Fruit fly (Drosophila melanogaster) whole organism, embryonic: ENCODE measurements around the gene CG10804.

Source experiments
- Asciz ChIP-seq: fragments of 200-800 bp; sonication (Bioruptor generic); optimal IDR thresholded peaks from 2 replicates; lab custom pipeline; 2017; ENCODE audit warnings: missing biosample characterization, mild to moderate bottlenecking, missing genetic modification characterization, missing genetic modification reagents
- Bgb ChIP-seq: fragments of 200-800 bp; sonication (Bioruptor generic); IDR thresholded peaks from 2 replicates; pipeline ENCODE4 v1.3.6; 2022; ENCODE audit warnings: missing biosample characterization, missing genetic modification characterization; ENCODE audit not compliant: partially characterized antibody
- Blimp-1 ChIP-seq: fragments of 200-800 bp; sonication (Bioruptor generic); optimal IDR thresholded peaks from 3 replicates; lab custom pipeline; 2018; ENCODE audit warnings: missing biosample characterization, missing genetic modification characterization, mild to moderate bottlenecking, moderate library complexity, missing genetic modification reagents
- CG10267 ChIP-seq: fragments of 200-800 bp; sonication (Bioruptor generic); optimal IDR thresholded peaks from 2 replicates; lab custom pipeline; 2018; ENCODE audit warnings: missing biosample characterization, mild to moderate bottlenecking, missing genetic modification characterization, moderate library complexity
- CG10366 ChIP-seq: fragments of 200-800 bp; sonication (Bioruptor generic); IDR thresholded peaks from 2 replicates; pipeline ENCODE4 v1.3.6; 2022; ENCODE audit warnings: missing biosample characterization, missing genetic modification characterization
- CG11504 ChIP-seq: fragments of 200-800 bp; sonication (Bioruptor generic); optimal IDR thresholded peaks from 3 replicates; lab custom pipeline; 2019; ENCODE audit warnings: missing biosample characterization, mild to moderate bottlenecking, missing genetic modification characterization, moderate library complexity
- CG12155 ChIP-seq: fragments of 200-800 bp; sonication (Bioruptor generic); optimal IDR thresholded peaks from 3 replicates; lab custom pipeline; 2016; ENCODE audit warnings: missing biosample characterization, missing genetic modification characterization
- CG12236 ChIP-seq: fragments of 200-800 bp; sonication (Bioruptor generic); optimal IDR thresholded peaks from 2 replicates; lab custom pipeline; 2016; ENCODE audit warnings: missing biosample characterization, missing genetic modification characterization
- CG14860 ChIP-seq: fragments of 200-800 bp; sonication (Bioruptor generic); IDR thresholded peaks from 3 replicates; pipeline ENCODE4 v1.3.6; 2022; ENCODE audit warnings: missing biosample characterization, missing genetic modification characterization; ENCODE audit not compliant: partially characterized antibody
- CG18619 ChIP-seq: fragments of 200-800 bp; sonication (Bioruptor generic); optimal IDR thresholded peaks from 3 replicates; lab custom pipeline; 2017; ENCODE audit warnings: missing biosample characterization, mild to moderate bottlenecking, missing genetic modification characterization
- CG2120 ChIP-seq: fragments of 200-800 bp; sonication (Bioruptor generic); optimal IDR thresholded peaks from 3 replicates; lab custom pipeline; 2016; ENCODE audit warnings: missing biosample characterization, missing genetic modification characterization
- CG2199 ChIP-seq: fragments of 200-800 bp; sonication (Bioruptor generic); IDR thresholded peaks from 3 replicates; pipeline ENCODE4 v1.3.6; 2022; ENCODE audit warnings: missing biosample characterization, missing genetic modification characterization
- CG2678 ChIP-seq: fragments of 200-800 bp; sonication (Bioruptor generic); optimal IDR thresholded peaks from 3 replicates; lab custom pipeline; 2019; ENCODE audit warnings: missing biosample characterization, mild to moderate bottlenecking, missing genetic modification characterization, moderate library complexity
- CG30020 ChIP-seq: fragments of 200-800 bp; optimal IDR thresholded peaks from 2 replicates; lab custom pipeline; 2019; ENCODE audit warnings: missing biosample characterization, mild to moderate bottlenecking, missing genetic modification characterization, moderate library complexity
- CG31365 ChIP-seq: fragments of 200-800 bp; sonication (Bioruptor generic); optimal IDR thresholded peaks from 2 replicates; lab custom pipeline; 2018; ENCODE audit warnings: missing biosample characterization, mild to moderate bottlenecking, missing genetic modification characterization
- CG5180 ChIP-seq: fragments of 200-800 bp; sonication (Bioruptor generic); optimal IDR thresholded peaks from 3 replicates; lab custom pipeline; 2017; ENCODE audit warnings: missing biosample characterization, missing genetic modification characterization, mild to moderate bottlenecking, moderate library complexity, missing genetic modification reagents
- CG5953 ChIP-seq: fragments of 200-800 bp; sonication (Bioruptor generic); IDR thresholded peaks from 2 replicates; pipeline ENCODE4 v1.3.6; 2022; ENCODE audit warnings: missing biosample characterization, missing genetic modification characterization
- CG8290 ChIP-seq, 3 experiments: fragments of 200-800 bp; sonication (Bioruptor generic); optimal IDR thresholded peaks; 2 replicates each; lab custom pipeline; 2016 to 2019; ENCODE audit warnings: missing biosample characterization in 3 of 3, missing genetic modification characterization in 3 of 3, mild to moderate bottlenecking in 2 of 3, moderate library complexity in 1 of 3
- CG8924 ChIP-seq: fragments of 200-800 bp; optimal IDR thresholded peaks from 3 replicates; lab custom pipeline; 2019; ENCODE audit warnings: missing biosample characterization, mild to moderate bottlenecking, missing genetic modification characterization, moderate library complexity
- CHES-1-like ChIP-seq: fragments of 200-800 bp; sonication (Bioruptor generic); optimal IDR thresholded peaks from 2 replicates; lab custom pipeline; 2016; ENCODE audit warnings: missing biosample characterization, missing genetic modification characterization
- Camta ChIP-seq: fragments of 200-800 bp; sonication (Bioruptor generic); optimal IDR thresholded peaks from 2 replicates; lab custom pipeline; 2016; ENCODE audit warnings: missing biosample characterization, missing genetic modification characterization
- CkIIα-i1 ChIP-seq: fragments of 200-800 bp; sonication (Bioruptor generic); IDR thresholded peaks from 2 replicates; pipeline ENCODE4 v1.3.6; 2022; ENCODE audit warnings: missing biosample characterization, missing genetic modification characterization
- Dip2 ChIP-seq: fragments of 200-800 bp; sonication (Bioruptor generic); IDR thresholded peaks from 2 replicates; pipeline ENCODE4 v1.3.6; 2022; ENCODE audit warnings: missing biosample characterization, missing genetic modification characterization
- Gug ChIP-seq: fragments of 200-800 bp; sonication (Bioruptor generic); IDR thresholded peaks from 4 replicates; pipeline ENCODE4 v1.3.6; 2022; ENCODE audit warnings: missing biosample characterization, missing genetic modification characterization
- HLH3B ChIP-seq: fragments of 200-800 bp; sonication (Bioruptor generic); IDR thresholded peaks from 2 replicates; pipeline ENCODE4 v1.3.6; 2022; ENCODE audit warnings: missing biosample characterization, missing genetic modification characterization
- HmgD ChIP-seq: fragments of 200-800 bp; sonication (Bioruptor generic); optimal IDR thresholded peaks from 3 replicates; lab custom pipeline; 2016; ENCODE audit warnings: missing biosample characterization, missing genetic modification characterization
- Hmx ChIP-seq: fragments of 200-800 bp; sonication (Bioruptor generic); optimal IDR thresholded peaks from 2 replicates; lab custom pipeline; 2016; ENCODE audit warnings: missing biosample characterization, missing genetic modification characterization
- Oli ChIP-seq: fragments of 200-800 bp; sonication (Bioruptor generic); optimal IDR thresholded peaks from 2 replicates; lab custom pipeline; 2018; ENCODE audit warnings: missing biosample characterization, mild to moderate bottlenecking, missing genetic modification characterization, moderate library complexity
- Ssrp ChIP-seq: fragments of 200-800 bp; sonication (Bioruptor generic); optimal IDR thresholded peaks from 2 replicates; lab custom pipeline; 2018; ENCODE audit warnings: missing biosample characterization, mild to moderate bottlenecking, missing genetic modification characterization, moderate library complexity
- Xbp1 ChIP-seq: fragments of 200-800 bp; sonication (Bioruptor generic); optimal IDR thresholded peaks from 3 replicates; lab custom pipeline; 2016; ENCODE audit warnings: missing biosample characterization, mild to moderate bottlenecking, missing genetic modification characterization
- aop ChIP-seq: fragments of 200-800 bp; sonication (Bioruptor generic); IDR thresholded peaks from 2 replicates; pipeline ENCODE4 v1.3.6; 2022; ENCODE audit warnings: missing biosample characterization, missing genetic modification characterization
- bbx ChIP-seq: fragments of 200-800 bp; sonication (Bioruptor generic); IDR thresholded peaks from 2 replicates; pipeline ENCODE4 v1.3.6; 2022; ENCODE audit warnings: missing biosample characterization, missing genetic modification characterization; ENCODE audit not compliant: partially characterized antibody
- bcd ChIP-seq: fragments of 200-800 bp; sonication (Bioruptor generic); optimal IDR thresholded peaks from 2 replicates; lab custom pipeline; 2017; ENCODE audit warnings: missing biosample characterization, mild to moderate bottlenecking, missing genetic modification characterization
- bowl ChIP-seq: fragments of 200-800 bp; sonication (Bioruptor generic); IDR thresholded peaks from 2 replicates; pipeline ENCODE4 v1.3.6; 2022; ENCODE audit warnings: missing biosample characterization, missing genetic modification characterization
- ci ChIP-seq: fragments of 200-800 bp; sonication (Bioruptor generic); IDR thresholded peaks from 3 replicates; pipeline ENCODE4 v1.3.6; 2022; ENCODE audit warnings: missing biosample characterization, missing genetic modification characterization
- corto ChIP-seq: fragments of 200-800 bp; sonication (Bioruptor generic); optimal IDR thresholded peaks from 2 replicates; lab custom pipeline; 2016; ENCODE audit warnings: missing biosample characterization, mild to moderate bottlenecking, missing genetic modification characterization, moderate library complexity
- exex ChIP-seq: fragments of 200-800 bp; sonication (Bioruptor generic); optimal IDR thresholded peaks from 4 replicates; lab custom pipeline; 2018; ENCODE audit warnings: missing biosample characterization, mild to moderate bottlenecking, missing genetic modification characterization, moderate library complexity
- fd96Cb ChIP-seq: fragments of 200-800 bp; sonication (Bioruptor generic); optimal IDR thresholded peaks from 2 replicates; lab custom pipeline; 2018; ENCODE audit warnings: missing biosample characterization, mild to moderate bottlenecking, missing genetic modification characterization, moderate library complexity
- gfzf ChIP-seq: fragments of 200-800 bp; sonication (Bioruptor generic); optimal IDR thresholded peaks from 2 replicates; lab custom pipeline; 2016; ENCODE audit warnings: missing biosample characterization, mild to moderate bottlenecking, missing genetic modification characterization, moderate library complexity
- jumu ChIP-seq: fragments of 200-800 bp; sonication (Bioruptor generic); optimal IDR thresholded peaks from 3 replicates; lab custom pipeline; 2016; ENCODE audit warnings: missing biosample characterization, missing genetic modification characterization
- lbe ChIP-seq: fragments of 200-800 bp; sonication (Bioruptor generic); optimal IDR thresholded peaks from 2 replicates; lab custom pipeline; 2016; ENCODE audit warnings: missing biosample characterization, mild to moderate bottlenecking, missing genetic modification characterization
- oc ChIP-seq: fragments of 200-800 bp; sonication (Bioruptor generic); optimal IDR thresholded peaks from 2 replicates; lab custom pipeline; 2018; ENCODE audit warnings: missing biosample characterization, mild to moderate bottlenecking, missing genetic modification characterization, moderate library complexity
- onecut ChIP-seq: fragments of 200-800 bp; sonication (Bioruptor generic); IDR thresholded peaks from 2 replicates; pipeline ENCODE4 v1.3.6; 2022; ENCODE audit warnings: missing biosample characterization, missing genetic modification characterization
- pnt ChIP-seq: fragments of 200-800 bp; sonication (Bioruptor generic); optimal IDR thresholded peaks from 3 replicates; lab custom pipeline; 2016; ENCODE audit warnings: missing biosample characterization, missing genetic modification characterization
- repo ChIP-seq: fragments of 200-800 bp; sonication (Bioruptor generic); optimal IDR thresholded peaks from 2 replicates; lab custom pipeline; 2016; ENCODE audit warnings: missing biosample characterization, missing genetic modification characterization
- sd ChIP-seq: fragments of 200-800 bp; sonication (Bioruptor generic); optimal IDR thresholded peaks from 3 replicates; lab custom pipeline; 2018; ENCODE audit warnings: missing biosample characterization, mild to moderate bottlenecking, missing genetic modification characterization, moderate library complexity
- sens ChIP-seq: fragments of 200-800 bp; sonication (Bioruptor generic); peaks from one replicate; lab custom pipeline; 2016; ENCODE audit warnings: missing biosample characterization, missing genetic modification characterization
- tap ChIP-seq: fragments of 200-800 bp; optimal IDR thresholded peaks from 3 replicates; lab custom pipeline; 2019; ENCODE audit warnings: missing biosample characterization, mild to moderate bottlenecking, missing genetic modification characterization, moderate library complexity
- unc-4 ChIP-seq: fragments of 200-800 bp; sonication (Bioruptor generic); IDR thresholded peaks from 2 replicates; pipeline ENCODE4 v1.3.6; 2022; ENCODE audit warnings: missing biosample characterization, missing genetic modification characterization; ENCODE audit not compliant: partially characterized antibody
- zf30C ChIP-seq: fragments of 200-800 bp; sonication (Bioruptor generic); optimal IDR thresholded peaks from 3 replicates; lab custom pipeline; 2018; ENCODE audit warnings: missing biosample characterization, mild to moderate bottlenecking, missing genetic modification characterization

CG10804 gene

DNA sequence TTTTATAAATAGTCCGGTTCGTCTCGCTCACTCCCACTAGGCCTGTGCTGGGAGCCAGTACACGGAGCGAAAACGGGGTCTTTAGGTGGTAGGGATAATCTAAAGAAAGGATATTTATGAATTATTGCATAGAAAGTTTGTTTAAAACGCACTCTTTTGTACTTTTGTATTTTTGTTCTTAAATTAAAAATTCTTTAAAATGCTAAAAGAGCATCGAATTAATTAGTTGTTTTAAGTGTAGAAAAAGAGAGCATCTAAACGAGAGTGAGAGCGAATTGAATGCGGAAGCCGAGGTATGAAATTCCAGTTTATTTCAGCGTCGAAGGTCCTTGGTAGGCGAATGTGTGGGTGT is 54.5 kb downstream of the CG10804 start (continued):
- TF ChIP-seq Bgb (no peak), bowl (no peak), CG2120 (peak; percentile 66), HmgD (GFP tag; lab: Kevin White, UChicago) (peak; percentile 18), CG10366 (GFP tag; lab: Robert Waterston, UW) (peak; percentile 69), Oli (tag; lab: Kevin White, UChicago) (peak; percentile 80), CG11504 (tag; lab: Kevin White, UChicago) (peak; percentile 66), Blimp-1 (GFP tag; lab: Kevin White, UChicago) (peak; percentile 78), lbe (peak; percentile 69), corto (GFP tag; lab: Kevin White, UChicago) (peak; percentile 71), CG12155 (peak; percentile 75), oc (tag; lab: Kevin White, UChicago) (peak; percentile 72), CG31365 (tag; lab: Kevin White, UChicago) (no peak), CG5180 (no peak), CG5953 (GFP tag; lab: Robert Waterston, UW) (peak; percentile 56; the same call in 1 of the 2 replicates), CG10267 (tag; lab: Kevin White, UChicago) (peak; percentile 68), Hmx (no peak), CG18619 (peak; percentile 47), CG2678 (tag; lab: Kevin White, UChicago) (peak; percentile 46), CHES-1-like (peak; percentile 68), bbx (GFP tag; lab: Robert Waterston, UW) (no peak), ci (GFP tag; lab: Robert Waterston, UW) (peak; percentile 87), sd (tag; lab: Kevin White, UChicago) (no peak), CG2199 (GFP tag; lab: Robert Waterston, UW) (no peak), Gug (GFP tag; lab: Robert Waterston, UW) (peak; percentile 59; the same call in 3 of the 4 replicates), Dip2 (GFP tag; lab: Robert Waterston, UW) (no peak), exex (no peak), HLH3B (GFP tag; lab: Robert Waterston, UW) (peak; percentile 64), bcd (peak; percentile 41), CG30020 (tag; lab: Kevin White, UChicago) (no peak), Camta (peak; percentile 72), tap (tag; lab: Kevin White, UChicago) (peak; percentile 27), CG14860 (no peak), CG8924 (tag; lab: Kevin White, UChicago) (peak; percentile 91), onecut (GFP tag; lab: Robert Waterston, UW) (peak; percentile 16; the same call in 1 of the 2 replicates), pnt (GFP tag; lab: Kevin White, UChicago) (peak; percentile 72), sens (peak; percentile 98), repo (peak; percentile 16), fd96Cb (tag; lab: Kevin White, UChicago) (peak; percentile 66), CG8290 (GFP tag; optimal IDR thresholded peaks at IDR 0.05; lab: Kevin White, UChicago) (peak; percentile 54), CG8290 (tag; optimal IDR thresholded peaks at IDR 0.05; lab: Kevin White, UChicago) (peak; percentile 22 to 35), zf30C (GFP tag; lab: Kevin White, UChicago) (peak; percentile 97), unc-4 (GFP tag; lab: Robert Waterston, UW) (no peak), CG12236 (GFP tag; lab: Kevin White, UChicago) (peak; percentile 69), Xbp1 (GFP tag; lab: Kevin White, UChicago) (peak; percentile 84), jumu (peak; percentile 62), aop (GFP tag; lab: Robert Waterston, UW) (0 out of 2 replicates have a peak, but pooled peaks have one; percentile 20), CkIIα-i1 (GFP tag; lab: Robert Waterston, UW) (no peak), gfzf (no peak), Ssrp (tag; lab: Kevin White, UChicago) (peak; percentile 86), Asciz (GFP tag; lab: Kevin White, UChicago) (no peak)
